Fruit fly (Drosophila melanogaster) whole organism, embryonic: Measurements from ENCODE around the gene CG11791.

Source experiments
- Ada2b ChIP-seq: fragments of 200-800 bp; sonication (Bioruptor generic); IDR thresholded peaks from 2 replicates; pipeline ENCODE4 v1.3.6; 2022; ENCODE audit warnings: missing biosample characterization, missing genetic modification characterization
- B-H1 ChIP-seq: fragments of 200-800 bp; sonication (Bioruptor generic); IDR thresholded peaks from 3 replicates; pipeline ENCODE4 v1.3.6; 2022; ENCODE audit warnings: missing biosample characterization, missing genetic modification characterization
- CG10431 ChIP-seq: fragments of 200-800 bp; sonication (Bioruptor generic); optimal IDR thresholded peaks from 3 replicates; lab custom pipeline; 2018; ENCODE audit warnings: missing biosample characterization, mild to moderate bottlenecking, missing genetic modification characterization
- CG10654 ChIP-seq: fragments of 200-800 bp; sonication (Bioruptor generic); optimal IDR thresholded peaks from 2 replicates; lab custom pipeline; 2016; ENCODE audit warnings: missing biosample characterization, missing genetic modification characterization
- CG12071 ChIP-seq: fragments of 200-800 bp; sonication (Bioruptor generic); optimal IDR thresholded peaks from 3 replicates; lab custom pipeline; 2018; ENCODE audit warnings: missing biosample characterization, mild to moderate bottlenecking, missing genetic modification characterization
- CG13287 ChIP-seq: fragments of 200-800 bp; sonication (Bioruptor generic); IDR thresholded peaks from 2 replicates; pipeline ENCODE4 v1.3.6; 2022; ENCODE audit warnings: missing biosample characterization, missing genetic modification characterization; ENCODE audit not compliant: partially characterized antibody
- CG13424 ChIP-seq: fragments of 200-800 bp; sonication (Bioruptor generic); optimal IDR thresholded peaks from 2 replicates; lab custom pipeline; 2019; ENCODE audit warnings: missing biosample characterization, mild to moderate bottlenecking, missing genetic modification characterization, moderate library complexity
- CG14710 ChIP-seq: fragments of 200-800 bp; sonication (Bioruptor generic); optimal IDR thresholded peaks from 3 replicates; lab custom pipeline; 2019; ENCODE audit warnings: missing biosample characterization, mild to moderate bottlenecking, missing genetic modification characterization, moderate library complexity
- CG14860 ChIP-seq: fragments of 200-800 bp; sonication (Bioruptor generic); IDR thresholded peaks from 3 replicates; pipeline ENCODE4 v1.3.6; 2022; ENCODE audit warnings: missing biosample characterization, missing genetic modification characterization; ENCODE audit not compliant: partially characterized antibody
- CG15514 ChIP-seq: fragments of 200-800 bp; sonication (Bioruptor generic); optimal IDR thresholded peaks from 3 replicates; lab custom pipeline; 2017; ENCODE audit warnings: missing biosample characterization, missing genetic modification characterization, mild to moderate bottlenecking, moderate library complexity, missing genetic modification reagents
- CG16813 ChIP-seq: fragments of 200-800 bp; sonication (Bioruptor generic); IDR thresholded peaks from 3 replicates; pipeline ENCODE4 v1.3.6; 2022; ENCODE audit warnings: missing biosample characterization, missing genetic modification characterization; ENCODE audit not compliant: partially characterized antibody
- CG2678 ChIP-seq: fragments of 200-800 bp; sonication (Bioruptor generic); optimal IDR thresholded peaks from 3 replicates; lab custom pipeline; 2019; ENCODE audit warnings: missing biosample characterization, mild to moderate bottlenecking, missing genetic modification characterization, moderate library complexity
- CG3065 ChIP-seq: fragments of 200-800 bp; sonication (Bioruptor generic); optimal IDR thresholded peaks from 2 replicates; lab custom pipeline; 2016; ENCODE audit warnings: missing biosample characterization, missing genetic modification characterization
- CG32772 ChIP-seq: fragments of 200-800 bp; sonication (Bioruptor generic); IDR thresholded peaks from 2 replicates; pipeline ENCODE4 v1.3.6; 2022; ENCODE audit warnings: missing biosample characterization, missing genetic modification characterization
- CG33557 ChIP-seq: fragments of 200-800 bp; sonication (Bioruptor generic); optimal IDR thresholded peaks from 2 replicates; lab custom pipeline; 2019; ENCODE audit warnings: missing biosample characterization, mild to moderate bottlenecking, missing genetic modification characterization, moderate library complexity
- CG4360 ChIP-seq: fragments of 200-800 bp; sonication (Bioruptor generic); IDR thresholded peaks from 2 replicates; pipeline ENCODE4 v1.3.6; 2022; ENCODE audit warnings: missing biosample characterization, missing genetic modification characterization
- CG8290 ChIP-seq, 3 experiments: fragments of 200-800 bp; sonication (Bioruptor generic); optimal IDR thresholded peaks; 2 replicates each; lab custom pipeline; 2016 to 2019; ENCODE audit warnings: missing biosample characterization in 3 of 3, missing genetic modification characterization in 3 of 3, mild to moderate bottlenecking in 2 of 3, moderate library complexity in 1 of 3
- CG8924 ChIP-seq: fragments of 200-800 bp; optimal IDR thresholded peaks from 3 replicates; lab custom pipeline; 2019; ENCODE audit warnings: missing biosample characterization, mild to moderate bottlenecking, missing genetic modification characterization, moderate library complexity
- CG9876 ChIP-seq: fragments of 200-800 bp; sonication (Bioruptor generic); optimal IDR thresholded peaks from 2 replicates; lab custom pipeline; 2016; ENCODE audit warnings: missing biosample characterization, missing genetic modification characterization
- CkIIα-i1 ChIP-seq: fragments of 200-800 bp; sonication (Bioruptor generic); IDR thresholded peaks from 2 replicates; pipeline ENCODE4 v1.3.6; 2022; ENCODE audit warnings: missing biosample characterization, missing genetic modification characterization
- Doc2 ChIP-seq: fragments of 200-800 bp; sonication (Bioruptor generic); IDR thresholded peaks from 2 replicates; pipeline ENCODE4 v1.3.6; 2022; ENCODE audit warnings: missing biosample characterization, missing genetic modification characterization
- Ets65A ChIP-seq: fragments of 200-800 bp; sonication (Bioruptor generic); peaks from one replicate; lab custom pipeline; 2016; ENCODE audit warnings: missing biosample characterization, missing genetic modification characterization
- Ets97D ChIP-seq: fragments of 200-800 bp; sonication (Bioruptor generic); optimal IDR thresholded peaks from 3 replicates; lab custom pipeline; 2016; ENCODE audit warnings: missing biosample characterization, missing genetic modification characterization
- H2.0 ChIP-seq: fragments of 200-800 bp; sonication (Bioruptor generic); IDR thresholded peaks from 2 replicates; pipeline ENCODE4 v1.3.6; 2022; ENCODE audit warnings: missing biosample characterization, missing genetic modification characterization
- Hand ChIP-seq: fragments of 200-800 bp; sonication (Bioruptor generic); optimal IDR thresholded peaks from 2 replicates; lab custom pipeline; 2017; ENCODE audit warnings: mild to moderate bottlenecking, missing biosample characterization, missing genetic modification reagents, missing genetic modification characterization
- Hr3 ChIP-seq: fragments of 200-800 bp; sonication (Bioruptor generic); optimal IDR thresholded peaks from 3 replicates; lab custom pipeline; 2016; ENCODE audit warnings: missing biosample characterization, missing genetic modification characterization
- Hr51 ChIP-seq, 2 experiments: fragments of 200-800 bp; sonication (Bioruptor generic); optimal IDR thresholded peaks; 2 replicates in 1 of 2; 3 replicates in 1 of 2; lab custom pipeline; 2016 to 2018; ENCODE audit warnings: missing biosample characterization in 2 of 2, missing genetic modification characterization in 2 of 2, mild to moderate bottlenecking in 1 of 2, moderate library complexity in 1 of 2
- Jarid2 ChIP-seq: fragments of 200-800 bp; sonication (Bioruptor generic); optimal IDR thresholded peaks from 3 replicates; lab custom pipeline; 2017; ENCODE audit warnings: mild to moderate bottlenecking, missing biosample characterization, missing genetic modification reagents, missing genetic modification characterization
- Lhr ChIP-seq: fragments of 200-800 bp; sonication (Bioruptor generic); optimal IDR thresholded peaks from 3 replicates; lab custom pipeline; 2017; ENCODE audit warnings: mild to moderate bottlenecking, missing biosample characterization, missing genetic modification reagents, missing genetic modification characterization
- ac ChIP-seq: fragments of 200-800 bp; sonication (Bioruptor generic); optimal IDR thresholded peaks from 3 replicates; lab custom pipeline; 2017; ENCODE audit warnings: missing biosample characterization, mild to moderate bottlenecking, missing genetic modification characterization
- az2 ChIP-seq: fragments of 200-800 bp; sonication (Bioruptor generic); optimal IDR thresholded peaks from 3 replicates; lab custom pipeline; 2016; ENCODE audit warnings: missing biosample characterization, missing genetic modification characterization
- bsh ChIP-seq, 2 experiments: fragments of 200-800 bp; sonication (Bioruptor generic); optimal IDR thresholded peaks; 2 replicates each; lab custom pipeline; 2017 to 2018; ENCODE audit warnings: mild to moderate bottlenecking in 2 of 2, missing biosample characterization in 2 of 2, missing genetic modification characterization in 2 of 2, moderate library complexity in 1 of 2
- btn ChIP-seq: fragments of 200-800 bp; sonication (Bioruptor generic); optimal IDR thresholded peaks from 2 replicates; lab custom pipeline; 2016; ENCODE audit warnings: missing biosample characterization, missing genetic modification characterization
- croc ChIP-seq: fragments of 200-800 bp; sonication (Bioruptor generic); conservative IDR thresholded peaks from 3 replicates; pipeline ENCODE4 v1.3.6; 2022; ENCODE audit warnings: missing biosample characterization, missing genetic modification characterization
- da ChIP-seq: fragments of 200-800 bp; sonication (Bioruptor generic); optimal IDR thresholded peaks from 2 replicates; lab custom pipeline; 2016; ENCODE audit warnings: missing biosample characterization, missing genetic modification characterization
- en ChIP-seq: fragments of 200-800 bp; sonication (Bioruptor generic); optimal IDR thresholded peaks from 2 replicates; lab custom pipeline; 2016; ENCODE audit warnings: missing biosample characterization, missing genetic modification characterization
- esg ChIP-seq: fragments of 200-800 bp; sonication (Bioruptor generic); conservative IDR thresholded peaks from 2 replicates; pipeline ENCODE4 v1.3.6; 2022; ENCODE audit warnings: missing biosample characterization, missing genetic modification characterization
- fd96Cb ChIP-seq: fragments of 200-800 bp; sonication (Bioruptor generic); optimal IDR thresholded peaks from 2 replicates; lab custom pipeline; 2018; ENCODE audit warnings: missing biosample characterization, mild to moderate bottlenecking, missing genetic modification characterization, moderate library complexity
- gcm ChIP-seq: fragments of 200-800 bp; sonication (Bioruptor generic); optimal IDR thresholded peaks from 2 replicates; lab custom pipeline; 2019; ENCODE audit warnings: missing biosample characterization, mild to moderate bottlenecking, missing genetic modification characterization, moderate library complexity
- h ChIP-seq: fragments of >200 bp; optimal IDR thresholded peaks from 2 replicates; lab custom pipeline; 2017
- insv ChIP-seq, 2 experiments: fragments of 200-800 bp; sonication (Bioruptor generic); optimal IDR thresholded peaks; 3 replicates each; lab custom pipeline; 2016 to 2018; ENCODE audit warnings: missing biosample characterization in 2 of 2, missing genetic modification characterization in 2 of 2
- p53 ChIP-seq: fragments of 200-800 bp; sonication (Bioruptor generic); optimal IDR thresholded peaks from 2 replicates; lab custom pipeline; 2016; ENCODE audit warnings: missing biosample characterization, missing genetic modification characterization
- pnt ChIP-seq: fragments of 200-800 bp; sonication (Bioruptor generic); optimal IDR thresholded peaks from 3 replicates; lab custom pipeline; 2016; ENCODE audit warnings: missing biosample characterization, missing genetic modification characterization
- repo ChIP-seq: fragments of 200-800 bp; sonication (Bioruptor generic); optimal IDR thresholded peaks from 2 replicates; lab custom pipeline; 2016; ENCODE audit warnings: missing biosample characterization, missing genetic modification characterization
- slbo ChIP-seq: fragments of 200-800 bp; sonication (Bioruptor generic); IDR thresholded peaks from 2 replicates; pipeline ENCODE4 v1.3.6; 2022; ENCODE audit warnings: missing biosample characterization, missing genetic modification characterization
- so ChIP-seq: fragments of 200-800 bp; sonication (Bioruptor generic); IDR thresholded peaks from 3 replicates; pipeline ENCODE4 v1.3.6; 2022; ENCODE audit warnings: missing biosample characterization, missing genetic modification characterization
- usp ChIP-seq: fragments of >200 bp; optimal IDR thresholded peaks from 2 replicates; lab custom pipeline; 2017; ENCODE audit warnings: missing biosample characterization, missing genetic modification characterization
- zen2 ChIP-seq: fragments of 200-800 bp; sonication (Bioruptor generic); IDR thresholded peaks from 3 replicates; pipeline ENCODE4 v1.3.6; 2022; ENCODE audit warnings: missing biosample characterization, missing genetic modification characterization; ENCODE audit not compliant: partially characterized antibody
- zfh2 ChIP-seq: fragments of 200-800 bp; sonication (Bioruptor generic); optimal IDR thresholded peaks from 2 replicates; lab custom pipeline; 2016; ENCODE audit warnings: missing biosample characterization, missing genetic modification characterization

Gene CG11791

DNA sequence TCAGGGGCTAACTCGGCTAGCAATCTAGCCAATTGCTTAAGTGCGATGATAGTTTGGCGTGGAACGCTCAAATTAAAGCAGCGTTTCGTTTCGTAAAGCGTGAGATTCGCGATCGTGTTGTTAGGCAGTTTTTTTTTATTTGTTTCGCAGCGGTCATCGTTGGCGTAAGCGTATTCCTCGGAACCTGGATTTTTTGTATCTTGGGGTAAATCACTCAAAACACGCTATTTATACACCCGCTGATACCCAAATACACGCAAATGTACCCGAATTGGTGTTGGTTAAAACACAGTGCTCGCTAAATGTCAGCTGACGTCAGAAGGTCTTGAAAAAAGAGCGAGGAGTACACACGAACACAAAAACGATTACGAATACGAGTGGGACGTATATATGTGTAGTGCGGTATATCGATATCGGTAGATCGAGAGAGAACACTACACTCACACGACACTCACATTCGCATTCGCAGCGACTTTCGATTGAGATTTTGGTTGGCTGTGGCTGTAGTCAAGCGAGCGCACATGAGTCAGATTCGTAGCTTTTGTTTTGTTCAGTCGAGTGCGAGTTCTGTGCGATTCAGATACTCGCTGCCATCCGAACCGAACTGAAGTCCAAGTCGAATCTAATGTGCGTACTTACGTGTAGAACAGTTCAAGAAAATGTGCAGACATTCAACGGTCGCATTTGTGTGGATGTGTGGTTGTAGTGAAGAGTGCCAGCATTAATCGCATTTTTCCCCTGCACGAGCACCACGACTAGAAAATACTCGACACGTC is 514 bp downstream of the CG11791 start (continued):
- no peak for TF ChIP-seq usp (GFP tag; lab: Kevin White, UChicago)
- peak; percentile 42 for TF ChIP-seq gcm (GFP tag; lab: Kevin White, UChicago)
- no peak for TF ChIP-seq CG13424
- TF ChIP-seq croc (GFP tag; lab: Robert Waterston, UW): no peak
- TF ChIP-seq btn (GFP tag; lab: Kevin White, UChicago): no peak
- TF ChIP-seq Doc2 (GFP tag; lab: Robert Waterston, UW): no peak
- TF ChIP-seq CG33557 (GFP tag; lab: Kevin White, UChicago): peak; percentile 30
- no peak for TF ChIP-seq CG2678 (tag; lab: Kevin White, UChicago)
- TF ChIP-seq CG16813 (GFP tag; lab: Robert Waterston, UW): no peak
- no peak for TF ChIP-seq CG10431 (GFP tag; lab: Kevin White, UChicago)
- no peak for TF ChIP-seq Ada2b (GFP tag; lab: Robert Waterston, UW)
- no peak for TF ChIP-seq CG10654
- TF ChIP-seq CG15514 (GFP tag; lab: Kevin White, UChicago): peak; percentile 33
- peak; percentile 55 for TF ChIP-seq Hand (GFP tag; lab: Kevin White, UChicago)
- TF ChIP-seq slbo: no peak
- TF ChIP-seq CG3065 (GFP tag; lab: Kevin White, UChicago): no peak
- no peak for TF ChIP-seq CG4360 (GFP tag; lab: Robert Waterston, UW)
- TF ChIP-seq Lhr (GFP tag; lab: Kevin White, UChicago): no peak
- no peak for TF ChIP-seq repo (GFP tag; lab: Kevin White, UChicago)
- TF ChIP-seq CG8290 (GFP tag; optimal IDR thresholded peaks at IDR 0.05; lab: Kevin White, UChicago): peak; percentile 60
- TF ChIP-seq CG8290 (tag; optimal IDR thresholded peaks at IDR 0.05; lab: Kevin White, UChicago): peak; percentile 68 to 70
- no peak for TF ChIP-seq B-H1 (GFP tag; lab: Robert Waterston, UW)
- no peak for TF ChIP-seq CG14860
- no peak for TF ChIP-seq CG9876
- no peak for TF ChIP-seq CG32772 (GFP tag; lab: Robert Waterston, UW)
- TF ChIP-seq pnt (GFP tag; lab: Kevin White, UChicago): no peak
- TF ChIP-seq zfh2 (GFP tag; lab: Kevin White, UChicago): no peak
- TF ChIP-seq zen2 (GFP tag; lab: Robert Waterston, UW): no peak
- TF ChIP-seq CkIIα-i1 (GFP tag; lab: Robert Waterston, UW): no peak
- TF ChIP-seq bsh (GFP tag; optimal IDR thresholded peaks at IDR 0.05; lab: Kevin White, UChicago): peak in 1 of 2 experiments; percentile 37
- no peak for TF ChIP-seq Hr3
- no peak for TF ChIP-seq h
- peak; percentile 61 for TF ChIP-seq CG12071 (GFP tag; lab: Kevin White, UChicago)
- no peak for TF ChIP-seq esg (GFP tag; lab: Robert Waterston, UW)
- no peak for TF ChIP-seq az2 (GFP tag; lab: Kevin White, UChicago)
- no peak for TF ChIP-seq en (GFP tag; lab: Kevin White, UChicago)
- TF ChIP-seq H2.0: no peak
- TF ChIP-seq Hr51 (GFP tag; optimal IDR thresholded peaks at IDR 0.05; lab: Kevin White, UChicago): no peak
- TF ChIP-seq ac: no peak
- no peak for TF ChIP-seq Ets65A (GFP tag; lab: Kevin White, UChicago)
- TF ChIP-seq so (GFP tag; lab: Robert Waterston, UW): no peak
- TF ChIP-seq CG13287 (GFP tag; lab: Robert Waterston, UW): no peak
- TF ChIP-seq Ets97D: no peak
- peak; percentile 85 for TF ChIP-seq Jarid2
- TF ChIP-seq CG14710 (tag; lab: Kevin White, UChicago): no peak
- TF ChIP-seq da (GFP tag; lab: Kevin White, UChicago): no peak
- peak; percentile 42 for TF ChIP-seq p53 (GFP tag; lab: Kevin White, UChicago)
- peak in 1 of 2 experiments; percentile 5 for TF ChIP-seq insv (GFP tag; optimal IDR thresholded peaks at IDR 0.05; lab: Kevin White, UChicago)
- TF ChIP-seq fd96Cb (tag; lab: Kevin White, UChicago): no peak
- TF ChIP-seq CG8924: peak; percentile 67
